Worm (Caenorhabditis elegans) whole organism, mixed stage, embryonic: ENCODE data around the gene srbc-71.
A peak's percentile ranks its signal among the peaks of the same experiment; 100 is the strongest.

Experiments
- M03D4.4 ChIP-seq: sonication (generic microtip); optimal IDR thresholded peaks from 2 replicates; lab custom pipeline; 2017; ENCODE audit warnings: mild to moderate bottlenecking, missing genetic modification characterization, missing compliant biosample characterization
- bed-3 ChIP-seq: fragments of 200-800 bp; sonication (Bioruptor generic); optimal IDR thresholded peaks from 3 replicates; lab custom pipeline; 2018; ENCODE audit warnings: mild to moderate bottlenecking, missing genetic modification characterization, moderate library complexity, missing compliant biosample characterization
- blmp-1 ChIP-seq: fragments of 150-350 bp; optimal IDR thresholded peaks from 2 replicates; lab custom pipeline; 2014; ENCODE audit warnings: missing biosample characterization, missing genetic modification characterization
- ceh-39 ChIP-seq: fragments of 150-350 bp; optimal IDR thresholded peaks from 2 replicates; lab custom pipeline; 2014; ENCODE audit warnings: missing biosample characterization, missing genetic modification characterization
- ceh-43 ChIP-seq: fragments of 200-800 bp; sonication (Bioruptor generic); optimal IDR thresholded peaks from 2 replicates; lab custom pipeline; 2018; ENCODE audit warnings: mild to moderate bottlenecking, missing genetic modification characterization, moderate library complexity, missing compliant biosample characterization
- ceh-83 ChIP-seq: fragments of 200-800 bp; sonication (Bioruptor generic); optimal IDR thresholded peaks from 2 replicates; lab custom pipeline; 2018; ENCODE audit warnings: mild to moderate bottlenecking, missing genetic modification characterization, missing compliant biosample characterization
- ces-1 ChIP-seq: fragments of 150-350 bp; optimal IDR thresholded peaks from 2 replicates; lab custom pipeline; 2014; ENCODE audit warnings: missing biosample characterization, missing genetic modification reagents, missing genetic modification characterization
- drap-1 ChIP-seq: fragments of 200-800 bp; sonication (Bioruptor generic); optimal IDR thresholded peaks from 3 replicates; lab custom pipeline; 2018; ENCODE audit warnings: mild to moderate bottlenecking, missing genetic modification characterization, missing compliant biosample characterization
- elt-1 ChIP-seq: sonication (generic microtip); optimal IDR thresholded peaks from 2 replicates; lab custom pipeline; 2017; ENCODE audit warnings: missing genetic modification characterization, mild to moderate bottlenecking, missing compliant biosample characterization, antibody characterized with exemption, moderate library complexity, borderline replicate concordance; ENCODE audit not compliant: insufficient read depth
- elt-3 ChIP-seq: fragments of 150-350 bp; optimal IDR thresholded peaks from 2 replicates; lab custom pipeline; 2014; ENCODE audit warnings: missing biosample characterization, missing genetic modification characterization
- flh-1 ChIP-seq: fragments of 200-800 bp; sonication (Bioruptor generic); optimal IDR thresholded peaks from 2 replicates; lab custom pipeline; 2018; ENCODE audit warnings: mild to moderate bottlenecking, missing genetic modification characterization, moderate library complexity, missing compliant biosample characterization
- ham-2 ChIP-seq: fragments of 200-800 bp; sonication (Bioruptor generic); optimal IDR thresholded peaks from 2 replicates; lab custom pipeline; 2018; ENCODE audit warnings: mild to moderate bottlenecking, missing genetic modification characterization, missing compliant biosample characterization
- lin-13 ChIP-seq: fragments of 150-350 bp; optimal IDR thresholded peaks from 2 replicates; lab custom pipeline; 2014; ENCODE audit warnings: missing biosample characterization, missing genetic modification characterization
- lin-32 ChIP-seq: fragments of 200-800 bp; sonication (Bioruptor generic); optimal IDR thresholded peaks from 2 replicates; lab custom pipeline; 2018; ENCODE audit warnings: mild to moderate bottlenecking, missing genetic modification characterization, missing compliant biosample characterization
- mep-1 ChIP-seq: fragments of 150-350 bp; optimal IDR thresholded peaks from 2 replicates; lab custom pipeline; 2017; ENCODE audit warnings: missing biosample characterization, missing genetic modification reagents, missing genetic modification characterization, inconsistent platforms
- mls-2 ChIP-seq: sonication (generic microtip); optimal IDR thresholded peaks from 2 replicates; lab custom pipeline; 2016; ENCODE audit warnings: mild to moderate bottlenecking, missing genetic modification characterization, moderate library complexity, missing compliant biosample characterization
- nhr-12 ChIP-seq: fragments of 150-350 bp; optimal IDR thresholded peaks from 2 replicates; lab custom pipeline; 2014; ENCODE audit warnings: missing biosample characterization, missing genetic modification characterization
- nhr-2 ChIP-seq: fragments of 150-350 bp; optimal IDR thresholded peaks from 2 replicates; lab custom pipeline; 2014; ENCODE audit warnings: missing biosample characterization, missing genetic modification characterization
- nhr-28 ChIP-seq: fragments of 150-350 bp; optimal IDR thresholded peaks from 2 replicates; lab custom pipeline; 2014; ENCODE audit warnings: missing biosample characterization, missing genetic modification characterization
- nhr-76 ChIP-seq: sonication (generic microtip); optimal IDR thresholded peaks from 2 replicates; lab custom pipeline; 2017; ENCODE audit warnings: missing biosample characterization, missing genetic modification characterization
- sem-2 ChIP-seq: fragments of 200-800 bp; sonication (Bioruptor generic); optimal IDR thresholded peaks from 2 replicates; lab custom pipeline; 2018; ENCODE audit warnings: mild to moderate bottlenecking, missing genetic modification characterization, missing compliant biosample characterization
- snpc-4 ChIP-seq: fragments of 150-350 bp; optimal IDR thresholded peaks from 2 replicates; lab custom pipeline; 2014; ENCODE audit warnings: missing biosample characterization, missing genetic modification characterization
- sptf-1 ChIP-seq: sonication (generic microtip); optimal IDR thresholded peaks from 2 replicates; lab custom pipeline; 2017; ENCODE audit warnings: mild to moderate bottlenecking, missing genetic modification characterization, moderate library complexity, missing compliant biosample characterization
- tbx-8 ChIP-seq: fragments of 200-800 bp; sonication (Bioruptor generic); optimal IDR thresholded peaks from 2 replicates; lab custom pipeline; 2018; ENCODE audit warnings: mild to moderate bottlenecking, missing genetic modification characterization, moderate library complexity, missing compliant biosample characterization
- unc-39 ChIP-seq: fragments of 150-350 bp; optimal IDR thresholded peaks from 2 replicates; lab custom pipeline; 2014; ENCODE audit warnings: missing biosample characterization, missing genetic modification characterization
- unc-62 ChIP-seq: fragments of 150-350 bp; optimal IDR thresholded peaks from 2 replicates; lab custom pipeline; 2014; ENCODE audit warnings: missing biosample characterization, missing genetic modification reagents, missing genetic modification characterization
- zip-8 ChIP-seq: fragments of 150-350 bp; optimal IDR thresholded peaks from 2 replicates; lab custom pipeline; 2014; ENCODE audit warnings: missing biosample characterization, missing genetic modification characterization

Gene srbc-71

ce11 chrIV:4243830-4244406 lies 18.2 kb upstream of the srbc-71 start:
- TF ChIP-seq drap-1 (GFP tag; lab: Kevin White, UChicago) (no peak), tbx-8 (GFP tag; lab: Kevin White, UChicago) (no peak), sptf-1 (tag; lab: Kevin White, UChicago) (no peak), mep-1 (tag; lab: Kevin White, UChicago) (no peak), ces-1 (GFP tag; lab: Kevin White, UChicago) (no peak), nhr-2 (no peak), lin-13 (tag; lab: Kevin White, UChicago) (no peak), flh-1 (GFP tag; lab: Kevin White, UChicago) (no peak), ceh-39 (tag; lab: Kevin White, UChicago) (no peak), unc-62 (GFP tag; lab: Kevin White, UChicago) (no peak), blmp-1 (tag; lab: Kevin White, UChicago) (no peak), ceh-83 (GFP tag; lab: Kevin White, UChicago) (no peak)

ce11 chrIV:4236671-4237070 lies 10.9 kb upstream of the srbc-71 start:
- no peak for TF ChIP-seq sem-2 (GFP tag; lab: Kevin White, UChicago)
- no peak for TF ChIP-seq nhr-2
- TF ChIP-seq nhr-76 (tag; lab: Kevin White, UChicago) = no peak
- no peak for TF ChIP-seq nhr-28
- TF ChIP-seq mls-2 (tag; lab: Kevin White, UChicago) = no peak
- TF ChIP-seq lin-32 (GFP tag; lab: Kevin White, UChicago) = no peak

ce11 chrIV:4236025-4236407 lies 10.3 kb upstream of the srbc-71 start:
- TF ChIP-seq flh-1 (GFP tag; lab: Kevin White, UChicago) = no peak
- TF ChIP-seq unc-62 (GFP tag; lab: Kevin White, UChicago) = no peak
- TF ChIP-seq tbx-8 (GFP tag; lab: Kevin White, UChicago) = no peak
- no peak for TF ChIP-seq lin-32 (GFP tag; lab: Kevin White, UChicago)
- TF ChIP-seq bed-3 (GFP tag; lab: Kevin White, UChicago) = no peak
- TF ChIP-seq snpc-4 (tag; lab: Kevin White, UChicago) = no peak
- TF ChIP-seq nhr-12 (tag; lab: Kevin White, UChicago) = no peak
- TF ChIP-seq elt-1 (tag; lab: Kevin White, UChicago) = no peak
- no peak for TF ChIP-seq M03D4.4 (tag; lab: Kevin White, UChicago)

- TF ChIP-seq flh-1 (GFP tag; lab: Kevin White, UChicago) = no peak
- peak; percentile 68 for TF ChIP-seq ham-2 (GFP tag; lab: Kevin White, UChicago)
- TF ChIP-seq, all 35 proteins: peak for 1
These were observed 9.7 kb upstream of the srbc-71 start, which contains the start of the genes zipt-2.2 and dpy-13 for ce11 chrIV:4235315-4236024. Gene zipt-2.2 (minus strand): TSS chrIV:4235365. Gene dpy-13 (plus strand): TSS chrIV:4235614.

DNA sequence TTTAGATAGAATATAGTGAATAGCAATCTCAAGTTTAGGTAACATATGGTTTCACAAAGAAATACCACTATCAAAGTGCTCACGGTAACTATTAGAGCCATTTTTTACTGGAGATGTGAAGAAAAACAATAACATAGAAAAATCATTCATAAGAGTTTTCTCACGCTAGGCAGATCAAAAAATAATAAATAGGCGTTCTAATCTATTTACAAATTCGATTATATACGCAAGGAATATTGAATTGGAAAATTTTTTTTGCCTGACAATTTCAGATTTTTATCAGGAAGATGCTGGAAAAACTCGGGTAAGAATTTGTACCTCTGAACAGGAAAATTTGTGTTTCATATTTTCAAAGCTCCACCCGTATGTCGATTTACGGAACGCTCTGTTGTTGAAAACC lies 2.2 kb upstream of the srbc-71 start, which contains the start of gene srbc-70:
Gene srbc-70, minus strand, starts transcription at position 101 of the 400 bp plus-strand sequence.
- TF ChIP-seq elt-3 (tag; lab: Kevin White, UChicago) (no peak), sem-2 (GFP tag; lab: Kevin White, UChicago) (no peak), zip-8 (no peak), unc-39 (tag; lab: Kevin White, UChicago) (no peak), flh-1 (GFP tag; lab: Kevin White, UChicago) (no peak), bed-3 (GFP tag; lab: Kevin White, UChicago) (no peak), nhr-2 (no peak)
- TF ChIP-seq, all 35 proteins: peak for 0

DNA sequence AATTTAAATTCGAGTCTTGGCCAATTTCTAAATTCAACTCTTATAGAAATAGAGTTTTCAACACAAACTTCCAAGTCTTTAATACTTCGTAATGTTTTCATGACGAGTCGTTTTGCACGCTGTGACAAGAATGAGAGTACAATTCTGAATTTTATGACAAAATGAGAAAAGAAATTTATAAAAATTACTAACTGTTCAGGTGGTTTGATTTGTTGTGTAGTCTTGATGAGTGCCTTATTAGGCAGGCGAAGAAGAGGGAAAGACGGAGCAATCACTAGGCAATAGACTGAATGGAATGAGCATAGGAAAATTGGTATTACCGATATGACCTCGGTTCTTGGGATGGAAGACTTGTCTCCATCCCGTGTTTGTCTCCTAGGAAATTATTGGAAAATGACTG lies 5.8 kb downstream of the srbc-71 start, which contains the start of gene F30B5.11:
Gene F30B5.11, minus strand, starts transcription at position 101 of the 400 bp plus-strand sequence.
- TF ChIP-seq flh-1 (GFP tag; lab: Kevin White, UChicago) = no peak
- no peak for TF ChIP-seq tbx-8 (GFP tag; lab: Kevin White, UChicago)
- TF ChIP-seq nhr-12 (tag; lab: Kevin White, UChicago) = no peak
- no peak for TF ChIP-seq mep-1 (tag; lab: Kevin White, UChicago)
- TF ChIP-seq ceh-43 (GFP tag; lab: Kevin White, UChicago) = no peak
